Fruit fly (Drosophila melanogaster) whole organism, prepupa: ENCODE data around the gene Ubr3.

Source experiments
- CG16779 ChIP-seq: fragments of 200-800 bp; sonication (Bioruptor generic); optimal IDR thresholded peaks from 3 replicates; lab custom pipeline; 2017; ENCODE audit warnings: missing biosample characterization, mild to moderate bottlenecking, missing genetic modification characterization
- CG3919 ChIP-seq: fragments of 200-800 bp; sonication (Bioruptor generic); optimal IDR thresholded peaks from 3 replicates; lab custom pipeline; 2016; ENCODE audit warnings: missing biosample characterization, missing genetic modification characterization
- CG8119 ChIP-seq: fragments of 200-800 bp; sonication (Bioruptor generic); IDR thresholded peaks from 3 replicates; pipeline ENCODE4 v1.3.6; 2022; ENCODE audit warnings: missing biosample characterization, missing genetic modification characterization
- Ets21C ChIP-seq: fragments of 200-800 bp; sonication (Bioruptor generic); optimal IDR thresholded peaks from 3 replicates; lab custom pipeline; 2016; ENCODE audit warnings: missing biosample characterization, missing genetic modification characterization
- Gug ChIP-seq: fragments of 200-800 bp; sonication (Bioruptor generic); IDR thresholded peaks from 2 replicates; pipeline ENCODE4 v1.3.6; 2022; ENCODE audit warnings: missing biosample characterization, missing genetic modification characterization
- Hr39 ChIP-seq: fragments of 200-800 bp; sonication (Bioruptor generic); optimal IDR thresholded peaks from 2 replicates; lab custom pipeline; 2016; ENCODE audit warnings: missing biosample characterization, missing genetic modification characterization
- Hr4 ChIP-seq: fragments of 200-800 bp; sonication (Bioruptor generic); optimal IDR thresholded peaks from 3 replicates; lab custom pipeline; 2016; ENCODE audit warnings: missing biosample characterization, missing genetic modification characterization
- Met ChIP-seq: fragments of 200-800 bp; sonication (Bioruptor generic); optimal IDR thresholded peaks from 3 replicates; lab custom pipeline; 2016; ENCODE audit warnings: missing biosample characterization, missing genetic modification characterization
- Smox ChIP-seq: fragments of 200-800 bp; sonication (Bioruptor generic); optimal IDR thresholded peaks from 3 replicates; lab custom pipeline; 2016; ENCODE audit warnings: missing biosample characterization, missing genetic modification characterization
- Sox102F ChIP-seq: fragments of 200-800 bp; sonication (Bioruptor generic); optimal IDR thresholded peaks from 2 replicates; lab custom pipeline; 2016; ENCODE audit warnings: missing biosample characterization, mild to moderate bottlenecking, missing genetic modification characterization
- Sox14 ChIP-seq: fragments of 200-800 bp; sonication (Bioruptor generic); optimal IDR thresholded peaks from 3 replicates; lab custom pipeline; 2016; ENCODE audit warnings: missing biosample characterization, missing genetic modification characterization
- dsx ChIP-seq: fragments of 200-800 bp; optimal IDR thresholded peaks from 3 replicates; lab custom pipeline; 2019; ENCODE audit warnings: missing biosample characterization, mild to moderate bottlenecking, missing genetic modification characterization, moderate library complexity; ENCODE audit not compliant: poor library complexity, severe bottlenecking
- pdm3 ChIP-seq: fragments of 200-800 bp; sonication (Bioruptor generic); optimal IDR thresholded peaks from 3 replicates; lab custom pipeline; 2016; ENCODE audit warnings: missing biosample characterization, missing genetic modification characterization

DNA sequence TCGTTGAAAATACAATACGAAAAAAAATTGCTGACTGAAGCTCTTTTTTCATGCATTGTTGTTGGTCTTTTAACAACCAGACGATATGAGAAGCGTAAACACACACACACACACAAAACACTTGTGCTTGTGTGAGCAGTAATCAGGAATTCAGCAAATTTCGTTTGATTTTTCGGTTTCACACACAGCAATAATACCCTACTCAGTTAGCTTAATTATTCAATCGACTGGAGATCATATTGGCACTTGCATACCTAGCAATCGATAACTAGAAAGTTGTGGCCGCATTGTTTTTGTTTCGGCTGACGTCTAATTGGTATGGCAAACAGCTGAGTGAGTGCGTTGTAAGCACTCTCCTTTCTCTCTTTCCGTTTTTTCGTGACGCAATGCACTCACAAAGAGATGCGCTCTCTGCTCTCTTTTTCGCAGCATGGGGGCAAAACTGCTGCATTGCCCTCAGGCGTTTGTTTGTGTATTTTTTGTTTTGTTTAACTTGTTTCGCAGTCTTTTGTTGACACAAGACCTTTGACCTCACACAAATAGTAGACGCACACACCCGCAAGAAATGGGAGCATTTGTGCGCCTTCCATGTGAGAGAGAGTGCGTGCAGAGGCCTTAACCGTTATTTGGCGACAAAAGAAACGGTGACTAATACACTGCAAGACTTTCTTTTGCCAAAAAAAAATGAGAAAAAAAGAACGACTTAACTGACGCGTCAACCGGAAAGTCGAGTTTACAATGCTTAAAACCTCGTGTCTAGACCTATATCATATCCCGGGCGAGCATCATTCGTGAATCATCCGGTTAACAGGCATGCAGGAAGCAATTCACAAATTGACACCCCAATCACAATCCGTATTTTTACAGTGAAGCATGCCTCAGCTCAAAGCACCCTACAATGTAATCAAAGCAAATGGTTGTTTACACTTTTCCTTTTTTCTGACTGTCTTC is 9.4 kb downstream of the Ubr3 start:
- TF ChIP-seq Smox (GFP tag; lab: Kevin White, UChicago) (peak; percentile 68), dsx (GFP tag; lab: Kevin White, UChicago) (peak; percentile 64), CG16779 (peak; percentile 58), Sox14 (GFP tag; lab: Kevin White, UChicago) (peak; percentile 66), Sox102F (peak; percentile 72), Ets21C (GFP tag; lab: Kevin White, UChicago) (peak; percentile 67), Met (GFP tag; lab: Kevin White, UChicago) (peak; percentile 71), CG8119 (GFP tag; lab: Robert Waterston, UW) (peak; percentile 47; the same call in 2 of the 3 replicates), CG3919 (GFP tag; lab: Kevin White, UChicago) (peak; percentile 47), Gug (peak; percentile 29; the same call in 1 of the 2 replicates), Hr39 (GFP tag; lab: Kevin White, UChicago) (peak; percentile 72), Hr4 (peak; percentile 68), pdm3 (peak; percentile 61)
